Fruit fly (Drosophila melanogaster) S2 (cell line): ENCODE measurements around the gene Gr98a.

Experiments used
- CG8478 ChIP-seq: fragments of >200 bp; optimal IDR thresholded peaks from 2 replicates; lab custom pipeline; 2018
- CTCF ChIP-seq, 2 experiments: fragments of >200 bp; optimal IDR thresholded peaks; 2 replicates each; lab custom pipeline; 2018

Gene Gr98a

dm6 chr3R:27487627-27488026, at the start of gene Gr98a:
TSS of gene Gr98a (plus strand) at chr3R:27487927.
- TF ChIP-seq CTCF (optimal IDR thresholded peaks at IDR 0.05; lab: Kevin White, UChicago) (no peak), CG8478 (no peak)

dm6 chr3R:27438370-27438769, 49.4 kb upstream of the Gr98a start:
- TF ChIP-seq CG8478: no peak
- TF ChIP-seq CTCF (optimal IDR thresholded peaks at IDR 0.05; lab: Kevin White, UChicago): no peak

- no peak for TF ChIP-seq CTCF (optimal IDR thresholded peaks at IDR 0.05; lab: Kevin White, UChicago)
- TF ChIP-seq CG8478: no peak
These were observed 47.7 kb upstream of the Gr98a start, which contains the start of gene CG43447 for dm6 chr3R:27440012-27440411. TSS of gene CG43447 (plus strand) at chr3R:27440312.

- TF ChIP-seq CG8478 (no peak), CTCF (optimal IDR thresholded peaks at IDR 0.05; lab: Kevin White, UChicago) (no peak)
These were observed 47.1 kb upstream of the Gr98a start, which contains the start of gene CG44290 for dm6 chr3R:27440628-27441027. TSS of gene CG44290 (minus strand) at chr3R:27440944.

dm6 chr3R:27441219-27441808, 46.4 kb upstream of the Gr98a start:
- TF ChIP-seq CG8478 (no peak), CTCF (optimal IDR thresholded peaks at IDR 0.05; lab: Kevin White, UChicago) (no peak)

dm6 chr3R:27442483-27442979, 45.2 kb upstream of the Gr98a start:
- TF ChIP-seq CG8478 (no peak), CTCF (optimal IDR thresholded peaks at IDR 0.05; lab: Kevin White, UChicago) (no peak)

- TF ChIP-seq CG8478 (no peak), CTCF (optimal IDR thresholded peaks at IDR 0.05; lab: Kevin White, UChicago) (no peak)
These were observed 42.4 kb upstream of the Gr98a start for dm6 chr3R:27445311-27445710.

- no peak for TF ChIP-seq CG8478
- TF ChIP-seq CTCF (optimal IDR thresholded peaks at IDR 0.05; lab: Kevin White, UChicago): no peak
These were observed 24.8 kb upstream of the Gr98a start for dm6 chr3R:27462917-27463316.

- TF ChIP-seq CTCF (optimal IDR thresholded peaks at IDR 0.05; lab: Kevin White, UChicago) (no peak), CG8478 (no peak)
These were observed 23.8 kb upstream of the Gr98a start, which contains the start of gene CG13978 for dm6 chr3R:27463889-27464288. TSS of gene CG13978 (plus strand) at chr3R:27464189.

- TF ChIP-seq CTCF (optimal IDR thresholded peaks at IDR 0.05; lab: Kevin White, UChicago) (peak; percentile 75 to 85), CG8478 (no peak)
These were observed 10.2 kb upstream of the Gr98a start for dm6 chr3R:27477507-27477906.

- TF ChIP-seq CG8478: no peak
- no peak for TF ChIP-seq CTCF (optimal IDR thresholded peaks at IDR 0.05; lab: Kevin White, UChicago)
These were observed 9.4 kb upstream of the Gr98a start, which contains the start of gene Cyp6a18 for dm6 chr3R:27478375-27478774. TSS of gene Cyp6a18 (plus strand) at chr3R:27478675.

- TF ChIP-seq CG8478 (no peak), CTCF (optimal IDR thresholded peaks at IDR 0.05; lab: Kevin White, UChicago) (no peak)
These were observed 9.9 kb downstream of the Gr98a start for dm6 chr3R:27497616-27498015.

dm6 chr3R:27501938-27502337, 14.2 kb downstream of the Gr98a start, which contains the start of gene CG43139:
TSS of gene CG43139 (minus strand) at chr3R:27502025.
- TF ChIP-seq CTCF (optimal IDR thresholded peaks at IDR 0.05; lab: Kevin White, UChicago) (no peak), CG8478 (no peak)

- TF ChIP-seq CG8478 (no peak), CTCF (optimal IDR thresholded peaks at IDR 0.05; lab: Kevin White, UChicago) (no peak)
These were observed 15.1 kb downstream of the Gr98a start, which contains the start of gene CG5402 for dm6 chr3R:27502856-27503255. TSS of gene CG5402 (minus strand) at chr3R:27502956.

dm6 chr3R:27517157-27517556, 29.4 kb downstream of the Gr98a start, which contains the start of gene CG13972:
TSS of gene CG13972 (minus strand) at chr3R:27517257.
- TF ChIP-seq CTCF (optimal IDR thresholded peaks at IDR 0.05; lab: Kevin White, UChicago) (no peak), CG8478 (no peak)

dm6 chr3R:27519879-27520278, 32.2 kb downstream of the Gr98a start:
- no peak for TF ChIP-seq CG8478
- TF ChIP-seq CTCF (optimal IDR thresholded peaks at IDR 0.05; lab: Kevin White, UChicago): no peak
